Worm (Caenorhabditis elegans): ENCODE data around the gene cest-5.2.
A peak's percentile ranks its signal among the peaks of the same experiment; 100 is the strongest.

Gene cest-5.2

ce11 chrIV:6631704-6632272 is 4.1 kb upstream of the cest-5.2 start, which contains the start of the genes cest-5.1 and C01B10.9 (continued):
- TF ChIP-seq fkh-8 (tag; optimal IDR thresholded peaks at IDR 0.05) (peak; percentile 81), pag-3 (tag; optimal IDR thresholded peaks at IDR 0.05; ENCODE audit: borderline replicate concordance, insufficient read depth) (peak; percentile 12), sup-37 (GFP tag; optimal IDR thresholded peaks at IDR 0.05) (peak; percentile 30), ceh-8 (GFP tag; optimal IDR thresholded peaks at IDR 0.05) (no peak), xbp-1 (tag; optimal IDR thresholded peaks at IDR 0.05) (peak; percentile 82), ces-1 (GFP tag; optimal IDR thresholded peaks at IDR 0.05) (no peak), unc-30 (tag; optimal IDR thresholded peaks at IDR 0.05) (no peak), ceh-90 (tag; optimal IDR thresholded peaks at IDR 0.05) (peak; percentile 93), nhr-71 (tag; optimal IDR thresholded peaks at IDR 0.05) (peak; percentile 92), aly-2 (tag; optimal IDR thresholded peaks at IDR 0.05) (no peak), nhr-76 (tag; optimal IDR thresholded peaks at IDR 0.05) (no peak), vab-15 (tag; optimal IDR thresholded peaks at IDR 0.05) (peak; percentile 60), dpl-1 (GFP tag; optimal IDR thresholded peaks at IDR 0.05) (peak; percentile 90 to 95 (median 94)), mef-2 (tag; optimal IDR thresholded peaks at IDR 0.05) (no peak), hlh-4 (tag; optimal IDR thresholded peaks at IDR 0.05) (peak; percentile 28), nhr-11 (tag; optimal IDR thresholded peaks at IDR 0.05) (peak; percentile 3), efl-3 (GFP tag; optimal IDR thresholded peaks at IDR 0.05) (no peak), unc-62 (GFP tag; optimal IDR thresholded peaks at IDR 0.05) (no peak), elt-2 (tag; optimal IDR thresholded peaks at IDR 0.05) (peak; percentile 67), mdl-1 (tag; optimal IDR thresholded peaks at IDR 0.05) (peak in 1 of 2 experiments; percentile 28), unc-98 (GFP tag; IDR thresholded peaks at IDR 0.05) (peak; percentile 83), lin-39 (tag; optimal IDR thresholded peaks at IDR 0.05) (peak; percentile 66), ceh-63 (GFP tag; optimal IDR thresholded peaks at IDR 0.05) (no peak), nhr-77 (tag; optimal IDR thresholded peaks at IDR 0.05) (peak; percentile 36), fkh-4 (tag; optimal IDR thresholded peaks at IDR 0.05; ENCODE audit: borderline replicate concordance) (peak; percentile 91), ama-1 (optimal IDR thresholded peaks at IDR 0.05) (no peak), grh-1 (GFP tag; IDR thresholded peaks at IDR 0.05) (peak; percentile 57; the same call in 1 of the 2 replicates), blmp-1 (tag; optimal IDR thresholded peaks at IDR 0.05) (peak; percentile 51), lin-35 (GFP tag; optimal IDR thresholded peaks at IDR 0.05) (peak; percentile 96), lin-13 (GFP tag; optimal IDR thresholded peaks at IDR 0.05) (peak; percentile 42), jun-1 (tag; optimal IDR thresholded peaks at IDR 0.05) (peak; percentile 52), unc-130 (tag; optimal IDR thresholded peaks at IDR 0.05) (peak; percentile 58), snpc-4 (tag; optimal IDR thresholded peaks at IDR 0.05) (peak; percentile 53), ztf-11 (tag; optimal IDR thresholded peaks at IDR 0.05) (peak in 1 of 2 experiments; percentile 90), snu-23 (GFP tag; optimal IDR thresholded peaks at IDR 0.05) (peak; percentile 85), egl-13 (tag; optimal IDR thresholded peaks at IDR 0.05) (peak; percentile 83), mep-1 (tag; optimal IDR thresholded peaks at IDR 0.05) (no peak), mab-9 (GFP tag; IDR thresholded peaks at IDR 0.05) (peak; percentile 67; the same call in 1 of the 2 replicates), pqm-1 (tag; optimal IDR thresholded peaks at IDR 0.05) (no peak), pax-3 (tag; optimal IDR thresholded peaks at IDR 0.05) (peak; percentile 86), zip-4 (GFP tag; optimal IDR thresholded peaks at IDR 0.05) (peak; percentile 48), tbx-2 (tag; optimal IDR thresholded peaks at IDR 0.05) (peak; percentile 90), aha-1 (tag; optimal IDR thresholded peaks at IDR 0.05) (no peak), lsy-2 (tag; optimal IDR thresholded peaks at IDR 0.05) (peak; percentile 78 to 82), rnt-1 (tag; optimal IDR thresholded peaks at IDR 0.05) (peak; percentile 98), ceh-88 (GFP tag; IDR thresholded peaks at IDR 0.05) (peak; percentile 70), nhr-84 (tag; optimal IDR thresholded peaks at IDR 0.05) (no peak), Y116A8C.19 (tag; optimal IDR thresholded peaks at IDR 0.05; ENCODE audit: borderline replicate concordance) (peak; percentile 34), nhr-19 (GFP tag; conservative IDR thresholded peaks at IDR 0.05) (peak; percentile 85), fos-1 (tag; optimal IDR thresholded peaks at IDR 0.05) (peak; percentile 29), alr-1 (tag; optimal IDR thresholded peaks at IDR 0.05; ENCODE audit: borderline replicate concordance) (no peak), nhr-20 (tag; optimal IDR thresholded peaks at IDR 0.05) (peak; percentile 80)

All from whole organism, L1 larva.